Worm (Caenorhabditis elegans): Measurements from ENCODE around the gene Y39B6A.7.

DNA sequence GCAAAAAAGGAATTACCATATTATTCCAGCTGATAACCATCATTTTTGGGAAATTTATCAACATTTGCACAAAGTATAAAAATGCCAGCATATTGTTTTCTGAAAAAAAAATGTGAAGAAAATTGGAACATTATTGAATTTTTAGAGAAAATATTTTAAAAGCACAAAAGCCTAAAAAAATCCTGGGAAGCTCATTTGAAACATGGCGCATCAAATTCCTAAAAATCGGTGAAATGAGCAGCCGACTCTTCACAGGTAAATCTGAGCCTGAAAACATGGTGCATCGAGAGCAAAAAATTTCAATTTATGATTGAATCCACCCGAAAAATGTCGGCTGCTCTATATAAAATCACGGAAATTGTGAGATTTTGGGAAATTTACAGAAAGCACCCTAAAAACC, at the start of gene Y39B6A.7:
- no peak for TF ChIP-seq flt-1 (GFP tag; IDR thresholded peaks at IDR 0.05)
- no peak for TF ChIP-seq tab-1 (GFP tag; IDR thresholded peaks at IDR 0.05)
- no peak for TF ChIP-seq med-1 (GFP tag; optimal IDR thresholded peaks at IDR 0.05; ENCODE audit: insufficient read depth)
- TF ChIP-seq klf-2 (GFP tag; conservative IDR thresholded peaks at IDR 0.05), result no peak
- no peak for TF ChIP-seq ref-1 (GFP tag; conservative IDR thresholded peaks at IDR 0.05)
- TF ChIP-seq ztf-23 (GFP tag; IDR thresholded peaks at IDR 0.05), result no peak
- TF ChIP-seq cog-1 (tag; optimal IDR thresholded peaks at IDR 0.05), result no peak
- no peak for TF ChIP-seq T22C8.4 (GFP tag; IDR thresholded peaks at IDR 0.05)
- TF ChIP-seq ztf-29 (GFP tag; IDR thresholded peaks at IDR 0.05), result no peak
